Fruit fly (Drosophila melanogaster): ENCODE results near the gene CG44532.
A peak's percentile ranks its signal among the peaks of the same experiment; 100 is the strongest.

CG44532 gene

DNA sequence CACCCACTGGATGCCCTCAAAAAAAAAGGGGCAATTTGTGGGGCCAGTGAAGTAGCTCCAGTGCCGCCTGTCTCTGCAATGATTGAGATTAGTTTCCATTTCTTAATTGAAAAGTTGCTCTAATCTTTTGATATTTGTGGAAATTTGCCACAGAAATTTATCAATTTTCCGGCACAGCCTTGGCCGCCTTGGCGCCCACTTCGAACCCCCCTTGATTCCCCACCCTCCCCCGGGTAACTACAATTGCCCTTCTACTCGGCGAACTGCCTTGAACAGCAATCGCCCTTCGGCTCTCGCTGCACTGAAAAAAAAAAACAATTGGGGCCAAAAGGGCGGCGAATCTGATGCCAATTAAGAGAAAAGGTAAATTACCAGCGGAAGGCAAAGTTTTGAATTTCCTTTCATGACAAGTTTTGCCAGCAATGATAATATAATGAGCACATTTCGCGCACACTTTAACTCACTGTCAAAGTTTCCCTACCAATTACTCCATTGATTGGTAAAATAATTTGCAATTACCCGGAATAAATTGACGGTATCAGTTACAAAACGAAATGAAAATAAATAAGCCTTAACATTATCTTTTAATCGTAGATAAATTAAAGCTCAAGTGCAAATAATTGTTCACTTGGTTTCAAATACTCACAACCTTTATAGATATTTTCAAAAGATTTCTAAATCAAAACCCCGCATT is 42.1 kb upstream of the CG44532 start (continued):
- peak; percentile 4 for TF ChIP-seq CG2875 (GFP tag; optimal IDR thresholded peaks at IDR 0.05)
- TF ChIP-seq Hmr (GFP tag; optimal IDR thresholded peaks at IDR 0.05): peak; percentile 24
- peak; percentile 20 for TF ChIP-seq CG8388 (GFP tag; optimal IDR thresholded peaks at IDR 0.05)
- peak; percentile 6 for TF ChIP-seq tio (GFP tag; optimal IDR thresholded peaks at IDR 0.05)
- TF ChIP-seq Atf3 (GFP tag; optimal IDR thresholded peaks at IDR 0.05): no peak
- TF ChIP-seq corto (GFP tag; optimal IDR thresholded peaks at IDR 0.05): no peak
- peak; percentile 3 for TF ChIP-seq CG16863 (GFP tag; optimal IDR thresholded peaks at IDR 0.05)
- no peak for TF ChIP-seq C15 (GFP tag; IDR thresholded peaks at IDR 0.05)
- no peak for TF ChIP-seq CG1832 (GFP tag; optimal IDR thresholded peaks at IDR 0.05)
- TF ChIP-seq Fer3 (tag; optimal IDR thresholded peaks at IDR 0.05): no peak
- peak; percentile 16 for TF ChIP-seq CG12219 (GFP tag; optimal IDR thresholded peaks at IDR 0.05)
- TF ChIP-seq slou (GFP tag; optimal IDR thresholded peaks at IDR 0.05): no peak
- TF ChIP-seq Chrac-16 (GFP tag; optimal IDR thresholded peaks at IDR 0.05): peak; percentile 28
- TF ChIP-seq CG17361 (GFP tag; IDR thresholded peaks at IDR 0.05): peak; percentile 49; the same call in 2 of the 3 replicates
- no peak for TF ChIP-seq CG3407 (GFP tag; optimal IDR thresholded peaks at IDR 0.05)
- TF ChIP-seq cas (GFP tag; IDR thresholded peaks at IDR 0.05): no peak
- TF ChIP-seq lbe (GFP tag; optimal IDR thresholded peaks at IDR 0.05): no peak
- TF ChIP-seq zfh2 (GFP tag; optimal IDR thresholded peaks at IDR 0.05): no peak
- no peak for TF ChIP-seq pnt (GFP tag; optimal IDR thresholded peaks at IDR 0.05)
- TF ChIP-seq nmo (GFP tag; optimal IDR thresholded peaks at IDR 0.05): peak; percentile 53
- peak; percentile 5 for TF ChIP-seq CG18619 (GFP tag; optimal IDR thresholded peaks at IDR 0.05)
- TF ChIP-seq phol (tag; optimal IDR thresholded peaks at IDR 0.05): peak; percentile 46
- TF ChIP-seq bsh (GFP tag; optimal IDR thresholded peaks at IDR 0.05): peak in 1 of 2 experiments; percentile 18
- peak; percentile 12 for TF ChIP-seq pb (GFP tag; optimal IDR thresholded peaks at IDR 0.05)
- TF ChIP-seq Ssrp (tag; optimal IDR thresholded peaks at IDR 0.05): peak; percentile 29
- TF ChIP-seq pho (GFP tag; optimal IDR thresholded peaks at IDR 0.05): no peak
- TF ChIP-seq CG43689 (GFP tag; IDR thresholded peaks at IDR 0.05): no peak
- TF ChIP-seq NC2β (GFP tag; optimal IDR thresholded peaks at IDR 0.05): peak; percentile 5
- TF ChIP-seq CG11504 (tag; optimal IDR thresholded peaks at IDR 0.05): peak; percentile 67
- TF ChIP-seq CG8924 (tag; optimal IDR thresholded peaks at IDR 0.05): peak; percentile 12
- TF ChIP-seq CG31388 (GFP tag; optimal IDR thresholded peaks at IDR 0.05): no peak
- TF ChIP-seq CG2678 (tag; optimal IDR thresholded peaks at IDR 0.05): peak; percentile 62
- peak; percentile 57 for TF ChIP-seq gem (tag; optimal IDR thresholded peaks at IDR 0.05)
- 0 out of 3 replicates have a peak, but pooled peaks have one; percentile 11 for TF ChIP-seq ken (GFP tag; IDR thresholded peaks at IDR 0.05)
- peak; percentile 30 for TF ChIP-seq slp2 (GFP tag; optimal IDR thresholded peaks at IDR 0.05)
- peak in 1 of 2 experiments; percentile 35 for TF ChIP-seq Hr51 (GFP tag; optimal IDR thresholded peaks at IDR 0.05)
- no peak for TF ChIP-seq Sox102F (GFP tag; optimal IDR thresholded peaks at IDR 0.05)
- no peak for TF ChIP-seq prd (optimal IDR thresholded peaks at IDR 0.05)
- peak; percentile 41; the same call in 1 of the 3 replicates for TF ChIP-seq prd (GFP tag; IDR thresholded peaks at IDR 0.05)
- peak; percentile 32; the same call in 1 of the 2 replicates for TF ChIP-seq sisA (GFP tag; IDR thresholded peaks at IDR 0.05)
- TF ChIP-seq org-1 (GFP tag; optimal IDR thresholded peaks at IDR 0.05): peak; percentile 26
- TF ChIP-seq bcd (GFP tag; optimal IDR thresholded peaks at IDR 0.05): no peak
- TF ChIP-seq CG16815 (GFP tag; optimal IDR thresholded peaks at IDR 0.05): peak; percentile 14
- TF ChIP-seq pum (GFP tag; optimal IDR thresholded peaks at IDR 0.05): peak; percentile 10
- TF ChIP-seq Hr78 (GFP tag; optimal IDR thresholded peaks at IDR 0.05): no peak
- peak; percentile 58 for TF ChIP-seq CG18262 (tag; optimal IDR thresholded peaks at IDR 0.05)
- no peak for TF ChIP-seq sens-2 (GFP tag; IDR thresholded peaks at IDR 0.05)
- no peak for TF ChIP-seq CrebB (tag; optimal IDR thresholded peaks at IDR 0.05)
- no peak for TF ChIP-seq vnd (GFP tag; IDR thresholded peaks at IDR 0.05; ENCODE audit: partially characterized antibody)
